Worm (Caenorhabditis elegans) whole organism, late embryonic: ENCODE results near the gene ndub-6.

Experiments used
- C08G9.2 ChIP-seq: sonication (generic microtip); optimal IDR thresholded peaks from 2 replicates; lab custom pipeline; 2016; ENCODE audit warnings: mild to moderate bottlenecking, missing genetic modification characterization, moderate library complexity, missing compliant biosample characterization
- C38D4.7 ChIP-seq: fragments of 200-800 bp; sonication (Bioruptor generic); optimal IDR thresholded peaks from 2 replicates; lab custom pipeline; 2018; ENCODE audit warnings: mild to moderate bottlenecking, missing genetic modification characterization, moderate library complexity, missing compliant biosample characterization
- F13H6.1 ChIP-seq: sonication (generic microtip); optimal IDR thresholded peaks from 2 replicates; lab custom pipeline; 2016; ENCODE audit warnings: missing genetic modification characterization, missing compliant biosample characterization
- K02D7.2 ChIP-seq: sonication (generic microtip); optimal IDR thresholded peaks from 2 replicates; lab custom pipeline; 2017; ENCODE audit warnings: mild to moderate bottlenecking, missing genetic modification characterization, missing compliant biosample characterization
- T23F11.4 ChIP-seq: fragments of 200-800 bp; sonication (Bioruptor generic); optimal IDR thresholded peaks from 2 replicates; lab custom pipeline; 2018; ENCODE audit warnings: mild to moderate bottlenecking, missing genetic modification characterization, missing compliant biosample characterization
- Y22D7AL.16 ChIP-seq: sonication (generic microtip); optimal IDR thresholded peaks from 2 replicates; lab custom pipeline; 2016; ENCODE audit warnings: missing genetic modification characterization, missing compliant biosample characterization
- ahr-1 ChIP-seq: sonication (generic microtip); optimal IDR thresholded peaks from 2 replicates; lab custom pipeline; 2016; ENCODE audit warnings: missing genetic modification characterization, missing compliant biosample characterization
- ama-1 ChIP-seq: fragments of 150-350 bp; optimal IDR thresholded peaks from 2 replicates; lab custom pipeline; 2014
- ceh-19 ChIP-seq: fragments of 200-800 bp; sonication (Bioruptor generic); optimal IDR thresholded peaks from 2 replicates; lab custom pipeline; 2018; ENCODE audit warnings: mild to moderate bottlenecking, missing genetic modification characterization, missing compliant biosample characterization
- ceh-22 ChIP-seq: sonication (generic microtip); optimal IDR thresholded peaks from 2 replicates; lab custom pipeline; 2017; ENCODE audit warnings: missing biosample characterization, missing genetic modification characterization
- ceh-30 ChIP-seq: fragments of 150-350 bp; optimal IDR thresholded peaks from 2 replicates; lab custom pipeline; 2014; ENCODE audit warnings: missing biosample characterization, missing genetic modification characterization
- ceh-31 ChIP-seq: sonication (generic microtip); optimal IDR thresholded peaks from 2 replicates; lab custom pipeline; 2016; ENCODE audit warnings: missing genetic modification characterization, missing compliant biosample characterization
- ceh-9 ChIP-seq: sonication (generic microtip); optimal IDR thresholded peaks from 2 replicates; lab custom pipeline; 2016; ENCODE audit warnings: mild to moderate bottlenecking, missing genetic modification characterization, inconsistent platforms, missing compliant biosample characterization
- che-1 ChIP-seq: sonication (generic microtip); optimal IDR thresholded peaks from 2 replicates; lab custom pipeline; 2016; ENCODE audit warnings: mild to moderate bottlenecking, missing genetic modification characterization, missing compliant biosample characterization
- dmd-4 ChIP-seq: sonication (generic microtip); optimal IDR thresholded peaks from 2 replicates; lab custom pipeline; 2016; ENCODE audit warnings: borderline replicate concordance, missing genetic modification characterization, missing compliant biosample characterization
- dve-1 ChIP-seq: sonication (generic microtip); optimal IDR thresholded peaks from 2 replicates; lab custom pipeline; 2017; ENCODE audit warnings: antibody characterized with exemption, mild to moderate bottlenecking, missing genetic modification characterization, missing compliant biosample characterization
- fax-1 ChIP-seq: sonication (generic microtip); optimal IDR thresholded peaks from 2 replicates; lab custom pipeline; 2016; ENCODE audit warnings: missing genotype, missing genetic modification characterization, missing compliant biosample characterization
- fkh-10 ChIP-seq: fragments of 150-350 bp; optimal IDR thresholded peaks from 2 replicates; lab custom pipeline; 2014; ENCODE audit warnings: missing biosample characterization, missing genetic modification reagents, missing genetic modification characterization
- fkh-6 ChIP-seq: sonication (generic microtip); optimal IDR thresholded peaks from 2 replicates; lab custom pipeline; 2016; ENCODE audit warnings: missing genetic modification characterization, missing compliant biosample characterization
- gmeb-2 ChIP-seq: sonication (generic microtip); optimal IDR thresholded peaks from 2 replicates; lab custom pipeline; 2016; ENCODE audit warnings: missing genetic modification characterization, inconsistent platforms, missing compliant biosample characterization
- hlh-15 ChIP-seq: sonication (generic microtip); optimal IDR thresholded peaks from 2 replicates; lab custom pipeline; 2016; ENCODE audit warnings: missing genetic modification characterization, missing compliant biosample characterization
- hlh-30 ChIP-seq: sonication (generic microtip); optimal IDR thresholded peaks from 2 replicates; lab custom pipeline; 2017; ENCODE audit warnings: antibody characterized with exemption, missing genetic modification characterization, missing compliant biosample characterization; ENCODE audit not compliant: insufficient read depth
- hlh-8 ChIP-seq: sonication (generic microtip); optimal IDR thresholded peaks from 2 replicates; lab custom pipeline; 2016; ENCODE audit warnings: missing genotype, missing genetic modification characterization, missing compliant biosample characterization
- lim-6 ChIP-seq: sonication (generic microtip); optimal IDR thresholded peaks from 2 replicates; lab custom pipeline; 2016; ENCODE audit warnings: missing genetic modification characterization, missing compliant biosample characterization
- mec-3 ChIP-seq: sonication (generic microtip); optimal IDR thresholded peaks from 2 replicates; lab custom pipeline; 2016; ENCODE audit warnings: borderline replicate concordance, missing genetic modification characterization, missing compliant biosample characterization
- nfya-1 ChIP-seq: sonication (generic microtip); optimal IDR thresholded peaks from 2 replicates; lab custom pipeline; 2017; ENCODE audit warnings: missing genetic modification characterization, mild to moderate bottlenecking, missing compliant biosample characterization, antibody characterized with exemption, moderate library complexity
- odd-2 ChIP-seq: sonication (generic microtip); optimal IDR thresholded peaks from 2 replicates; lab custom pipeline; 2017; ENCODE audit warnings: antibody characterized with exemption, mild to moderate bottlenecking, missing genetic modification characterization, missing compliant biosample characterization
- pat-9 ChIP-seq: fragments of 200-800 bp; sonication (Bioruptor generic); optimal IDR thresholded peaks from 2 replicates; lab custom pipeline; 2018; ENCODE audit warnings: mild to moderate bottlenecking, missing genetic modification characterization, moderate library complexity, missing compliant biosample characterization
- pax-1 ChIP-seq: fragments of 150-350 bp; optimal IDR thresholded peaks from 2 replicates; lab custom pipeline; 2014; ENCODE audit warnings: missing biosample characterization, missing genetic modification characterization
- pha-2 ChIP-seq: sonication (generic microtip); optimal IDR thresholded peaks from 2 replicates; lab custom pipeline; 2017; ENCODE audit warnings: mild to moderate bottlenecking, missing genetic modification characterization, missing compliant biosample characterization
- pros-1 ChIP-seq: fragments of 150-350 bp; optimal IDR thresholded peaks from 2 replicates; lab custom pipeline; 2014; ENCODE audit warnings: missing biosample characterization, missing genetic modification reagents, missing genetic modification characterization
- ref-2 ChIP-seq: sonication (generic microtip); optimal IDR thresholded peaks from 2 replicates; lab custom pipeline; 2016; ENCODE audit warnings: missing genetic modification characterization, missing compliant biosample characterization
- rnt-1 ChIP-seq: sonication (generic microtip); optimal IDR thresholded peaks from 2 replicates; lab custom pipeline; 2016; ENCODE audit warnings: missing genetic modification characterization, missing compliant biosample characterization
- sdc-2 ChIP-seq: sonication (generic microtip); optimal IDR thresholded peaks from 2 replicates; lab custom pipeline; 2016; ENCODE audit warnings: missing genotype, missing genetic modification characterization, missing compliant biosample characterization
- sox-2 ChIP-seq: fragments of 200-800 bp; sonication (Bioruptor generic); IDR thresholded peaks from 2 replicates; pipeline ENCODE4 v1.3.6; 2022; ENCODE audit warnings: missing genetic modification reagents, missing genetic modification characterization, missing compliant biosample characterization
- sox-4 ChIP-seq: sonication (generic microtip); optimal IDR thresholded peaks from 2 replicates; lab custom pipeline; 2017; ENCODE audit warnings: mild to moderate bottlenecking, missing genetic modification characterization, inconsistent platforms, missing compliant biosample characterization
- syd-9 ChIP-seq: sonication (generic microtip); optimal IDR thresholded peaks from 2 replicates; lab custom pipeline; 2016; ENCODE audit warnings: mild to moderate bottlenecking, missing genetic modification characterization, moderate library complexity, missing compliant biosample characterization
- tbx-2 ChIP-seq: sonication (generic microtip); optimal IDR thresholded peaks from 2 replicates; lab custom pipeline; 2016; ENCODE audit warnings: missing genetic modification characterization, missing compliant biosample characterization
- unc-55 ChIP-seq: sonication (generic microtip); optimal IDR thresholded peaks from 2 replicates; lab custom pipeline; 2017; ENCODE audit warnings: missing biosample characterization, missing genetic modification reagents, missing genetic modification characterization
- unc-86 ChIP-seq: sonication (generic microtip); optimal IDR thresholded peaks from 2 replicates; lab custom pipeline; 2016; ENCODE audit warnings: missing genetic modification characterization, missing compliant biosample characterization
- zip-5 ChIP-seq: sonication (generic microtip); optimal IDR thresholded peaks from 2 replicates; lab custom pipeline; 2016; ENCODE audit warnings: missing genetic modification characterization, missing compliant biosample characterization

The ndub-6 gene

ce11 chrIV:11604909-11605308 lies 47.3 kb upstream of the ndub-6 start, which contains the start of the genes ragc-1 and Y24F12A.1 (continued):
- TF ChIP-seq lim-6 (tag; lab: Kevin White, UChicago) = peak; percentile 6
- peak; percentile 19 for TF ChIP-seq pat-9 (tag; lab: Kevin White, UChicago)
- peak; percentile 2 for TF ChIP-seq ceh-19 (GFP tag; lab: Kevin White, UChicago)
- peak; percentile 21 for TF ChIP-seq C38D4.7 (GFP tag; lab: Kevin White, UChicago)

ce11 chrIV:11620909-11621308 lies 31.3 kb upstream of the ndub-6 start, which contains the start of gene dsl-5:
Gene dsl-5 (minus strand): TSS chrIV:11621009.
- no peak for TF ChIP-seq syd-9
- TF ChIP-seq zip-5 = no peak
- no peak for TF ChIP-seq ref-2 (tag; lab: Kevin White, UChicago)
- no peak for TF ChIP-seq tbx-2 (tag; lab: Kevin White, UChicago)
- no peak for TF ChIP-seq fax-1 (tag; lab: Kevin White, UChicago)
- no peak for TF ChIP-seq sox-2 (GFP tag; lab: Robert Waterston, UW)
- TF ChIP-seq pax-1 = no peak
- TF ChIP-seq mec-3 (tag; lab: Kevin White, UChicago) = no peak

ce11 chrIV:11622336-11622735 lies 29.9 kb upstream of the ndub-6 start:
- no peak for TF ChIP-seq unc-86 (tag; lab: Kevin White, UChicago)
- TF ChIP-seq dve-1 (tag; lab: Kevin White, UChicago) = no peak
- no peak for TF ChIP-seq fkh-6 (tag; lab: Kevin White, UChicago)
- no peak for TF ChIP-seq hlh-15 (tag; lab: Kevin White, UChicago)
- no peak for TF ChIP-seq sdc-2 (tag; lab: Kevin White, UChicago)
- TF ChIP-seq sox-4 = no peak
- no peak for TF ChIP-seq ceh-9 (tag; lab: Kevin White, UChicago)
- TF ChIP-seq ceh-30 (tag; lab: Kevin White, UChicago) = no peak
- no peak for TF ChIP-seq T23F11.4 (GFP tag; lab: Kevin White, UChicago)
- no peak for TF ChIP-seq ama-1 (lab: Kevin White, UChicago)
- no peak for TF ChIP-seq ceh-19 (GFP tag; lab: Kevin White, UChicago)
- no peak for TF ChIP-seq gmeb-2 (tag; lab: Kevin White, UChicago)
- no peak for TF ChIP-seq Y22D7AL.16 (tag; lab: Kevin White, UChicago)
- TF ChIP-seq K02D7.2 (tag; lab: Kevin White, UChicago) = no peak
- no peak for TF ChIP-seq pha-2 (tag; lab: Kevin White, UChicago)
- TF ChIP-seq hlh-8 = no peak
- TF ChIP-seq rnt-1 (tag; lab: Kevin White, UChicago) = no peak
- TF ChIP-seq che-1 = no peak
- TF ChIP-seq fax-1 (tag; lab: Kevin White, UChicago) = no peak
- no peak for TF ChIP-seq dmd-4

- TF ChIP-seq ama-1 (lab: Kevin White, UChicago) = no peak
- TF ChIP-seq F13H6.1 (tag; lab: Kevin White, UChicago) = no peak
- no peak for TF ChIP-seq gmeb-2 (tag; lab: Kevin White, UChicago)
- TF ChIP-seq ceh-30 (tag; lab: Kevin White, UChicago) = no peak
- TF ChIP-seq ahr-1 = no peak
- no peak for TF ChIP-seq fkh-10 (GFP tag; lab: Kevin White, UChicago)
- no peak for TF ChIP-seq che-1
- TF ChIP-seq pros-1 (tag; lab: Kevin White, UChicago) = no peak
- TF ChIP-seq fkh-6 (tag; lab: Kevin White, UChicago) = no peak
- no peak for TF ChIP-seq ceh-22
- TF ChIP-seq odd-2 (tag; lab: Kevin White, UChicago) = no peak
- TF ChIP-seq sox-4 = no peak
- TF ChIP-seq unc-55 (GFP tag; lab: Kevin White, UChicago) = no peak
- no peak for TF ChIP-seq sdc-2 (tag; lab: Kevin White, UChicago)
- no peak for TF ChIP-seq nfya-1
- no peak for TF ChIP-seq ceh-31
- TF ChIP-seq ceh-9 (tag; lab: Kevin White, UChicago) = no peak
- no peak for TF ChIP-seq C08G9.2 (tag; lab: Kevin White, UChicago)
- no peak for TF ChIP-seq ref-2 (tag; lab: Kevin White, UChicago)
- no peak for TF ChIP-seq hlh-30 (tag; lab: Kevin White, UChicago)
These were observed 29.1 kb upstream of the ndub-6 start, which contains the start of gene lys-4 for ce11 chrIV:11623060-11623459. Gene lys-4 (minus strand): TSS chrIV:11623174.
